Worm (Caenorhabditis elegans) whole organism, L2 larva: ENCODE results near the gene K02E2.7.

Experiments
- C34F6.9 ChIP-seq: fragments of 150-350 bp; optimal IDR thresholded peaks from 2 replicates; lab custom pipeline; 2014; ENCODE audit warnings: missing biosample characterization, missing genetic modification characterization
- F13H6.1 ChIP-seq: sonication (generic microtip); optimal IDR thresholded peaks from 2 replicates; lab custom pipeline; 2016; ENCODE audit warnings: missing genetic modification characterization, missing compliant biosample characterization
- R02D3.7 ChIP-seq: fragments of 150-350 bp; optimal IDR thresholded peaks from 2 replicates; lab custom pipeline; 2014; ENCODE audit warnings: missing biosample characterization, missing genetic modification characterization
- ZK546.5 ChIP-seq: sonication (generic microtip); optimal IDR thresholded peaks from 2 replicates; lab custom pipeline; 2017; ENCODE audit warnings: missing biosample characterization, missing genetic modification characterization
- aly-2 ChIP-seq: fragments of 150-350 bp; optimal IDR thresholded peaks from 2 replicates; lab custom pipeline; 2014; ENCODE audit warnings: missing biosample characterization, missing genetic modification characterization
- ama-1 ChIP-seq: fragments of 150-350 bp; optimal IDR thresholded peaks from 2 replicates; lab custom pipeline; 2018; ENCODE audit warnings: inconsistent platforms
- blmp-1 ChIP-seq: sonication (generic microtip); optimal IDR thresholded peaks from 2 replicates; lab custom pipeline; 2017; ENCODE audit warnings: missing genetic modification characterization, mild to moderate bottlenecking, missing compliant biosample characterization, antibody characterized with exemption, moderate library complexity; ENCODE audit not compliant: insufficient read depth
- ceh-82 ChIP-seq: fragments of 150-350 bp; optimal IDR thresholded peaks from 2 replicates; lab custom pipeline; 2014; ENCODE audit warnings: missing biosample characterization, missing genetic modification characterization
- crh-2 ChIP-seq: sonication (generic microtip); optimal IDR thresholded peaks from 2 replicates; lab custom pipeline; 2017; ENCODE audit warnings: missing biosample characterization, missing genetic modification characterization
- dmd-4 ChIP-seq: sonication (generic microtip); optimal IDR thresholded peaks from 2 replicates; lab custom pipeline; 2017; ENCODE audit warnings: missing biosample characterization, missing genetic modification characterization
- egl-27 ChIP-seq: sonication (generic microtip); optimal IDR thresholded peaks from 3 replicates; lab custom pipeline; 2017; ENCODE audit warnings: missing biosample characterization, missing genetic modification reagents, missing genetic modification characterization
- elt-3 ChIP-seq: sonication (generic microtip); optimal IDR thresholded peaks from 2 replicates; lab custom pipeline; 2017; ENCODE audit warnings: missing biosample characterization, missing genetic modification characterization
- fos-1 ChIP-seq: fragments of 150-350 bp; optimal IDR thresholded peaks from 2 replicates; lab custom pipeline; 2014; ENCODE audit warnings: missing biosample characterization, missing genetic modification characterization
- lin-11 ChIP-seq: fragments of 150-350 bp; sonication (generic microtip); optimal IDR thresholded peaks from 2 replicates; lab custom pipeline; 2014; ENCODE audit warnings: missing biosample characterization, missing genetic modification characterization, inconsistent platforms, mixed read lengths
- lin-39 ChIP-seq: fragments of 150-350 bp; optimal IDR thresholded peaks from 2 replicates; lab custom pipeline; 2014; ENCODE audit warnings: missing biosample characterization, missing genetic modification reagents, missing genetic modification characterization
- lsy-2 ChIP-seq, 2 experiments: fragments of 150-350 bp in 1 of 2; sonication (generic microtip) in 1 of 2; optimal IDR thresholded peaks; 2 replicates each; lab custom pipeline; 2014 to 2017; ENCODE audit warnings: missing biosample characterization in 2 of 2, missing genetic modification characterization in 2 of 2
- mab-5 ChIP-seq: fragments of 150-350 bp; optimal IDR thresholded peaks from 2 replicates; lab custom pipeline; 2014; ENCODE audit warnings: missing biosample characterization, missing genetic modification characterization
- mbf-1 ChIP-seq: sonication (generic microtip); optimal IDR thresholded peaks from 2 replicates; lab custom pipeline; 2017; ENCODE audit warnings: missing biosample characterization, missing genetic modification characterization
- mdl-1 ChIP-seq, 2 experiments: fragments of 150-350 bp in 1 of 2; sonication (generic microtip) in 1 of 2; optimal IDR thresholded peaks; 2 replicates each; lab custom pipeline; 2017; ENCODE audit warnings: missing biosample characterization in 2 of 2, missing genetic modification characterization in 2 of 2
- nhr-11 ChIP-seq: fragments of 150-350 bp; optimal IDR thresholded peaks from 2 replicates; lab custom pipeline; 2014; ENCODE audit warnings: missing biosample characterization, missing genetic modification characterization
- nhr-129 ChIP-seq: fragments of 150-350 bp; optimal IDR thresholded peaks from 2 replicates; lab custom pipeline; 2014; ENCODE audit warnings: missing biosample characterization, missing genetic modification characterization
- nhr-21 ChIP-seq: fragments of 150-350 bp; optimal IDR thresholded peaks from 2 replicates; lab custom pipeline; 2014; ENCODE audit warnings: missing biosample characterization, missing genetic modification characterization
- nhr-237 ChIP-seq: fragments of 150-350 bp; optimal IDR thresholded peaks from 2 replicates; lab custom pipeline; 2014; ENCODE audit warnings: missing biosample characterization, missing genetic modification characterization
- nhr-25 ChIP-seq: fragments of 150-350 bp; sonication (generic microtip); optimal IDR thresholded peaks from 3 replicates; lab custom pipeline; 2014; ENCODE audit warnings: missing biosample characterization, missing genetic modification characterization
- peb-1 ChIP-seq: fragments of 150-350 bp; optimal IDR thresholded peaks from 2 replicates; lab custom pipeline; 2014; ENCODE audit warnings: missing biosample characterization, missing genetic modification characterization
- sem-4 ChIP-seq: fragments of 150-350 bp; optimal IDR thresholded peaks from 2 replicates; lab custom pipeline; 2014; ENCODE audit warnings: missing biosample characterization, missing genetic modification reagents, missing genetic modification characterization
- sma-9 ChIP-seq, 2 experiments: fragments of 150-350 bp in 1 of 2; sonication (generic microtip) in 1 of 2; optimal IDR thresholded peaks; 2 replicates each; lab custom pipeline; 2014 to 2016; ENCODE audit warnings: missing genetic modification characterization in 2 of 2, mild to moderate bottlenecking in 1 of 2, missing biosample characterization in 1 of 2, missing compliant biosample characterization in 1 of 2, missing genetic modification reagents in 1 of 2, moderate library complexity in 1 of 2
- unc-55 ChIP-seq: fragments of 150-350 bp; sonication (generic microtip); optimal IDR thresholded peaks from 3 replicates; lab custom pipeline; 2014; ENCODE audit warnings: missing biosample characterization, missing genetic modification reagents, missing genetic modification characterization
- unc-62 ChIP-seq: fragments of 150-350 bp; optimal IDR thresholded peaks from 2 replicates; lab custom pipeline; 2014; ENCODE audit warnings: missing biosample characterization, missing genetic modification reagents, missing genetic modification characterization
- zag-1 ChIP-seq: fragments of 150-350 bp; optimal IDR thresholded peaks from 2 replicates; lab custom pipeline; 2014; ENCODE audit warnings: missing biosample characterization, missing genetic modification characterization
- ztf-1 ChIP-seq: fragments of 200-800 bp; sonication (Bioruptor generic); conservative IDR thresholded peaks from 2 replicates; pipeline ENCODE4 v1.3.6; 2022; ENCODE audit warnings: missing genetic modification characterization, missing compliant biosample characterization
- ztf-11 ChIP-seq: sonication (generic microtip); optimal IDR thresholded peaks from 2 replicates; lab custom pipeline; 2017; ENCODE audit warnings: missing biosample characterization, missing genetic modification characterization
- ztf-4 ChIP-seq: fragments of 150-350 bp; optimal IDR thresholded peaks from 2 replicates; lab custom pipeline; 2014; ENCODE audit warnings: missing biosample characterization, missing genetic modification characterization

K02E2.7 gene

DNA sequence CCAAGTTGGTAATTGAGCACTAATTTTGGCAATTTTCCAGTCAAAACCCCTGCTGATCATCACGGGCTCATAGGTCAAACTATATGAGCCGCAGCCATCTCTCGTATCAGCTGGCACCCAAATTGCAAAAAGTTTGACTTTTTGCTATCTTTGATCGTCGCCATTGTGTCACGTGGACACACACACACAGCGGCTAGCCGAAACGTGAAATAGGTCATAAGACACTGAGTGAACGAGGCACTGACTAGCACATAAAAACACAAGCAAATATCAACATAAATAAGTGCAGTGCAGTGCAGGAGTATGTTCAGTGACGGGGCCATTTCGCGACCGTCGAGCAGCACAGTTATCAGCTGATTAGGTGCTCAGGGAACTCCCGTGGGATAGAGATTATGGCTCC, 31.9 kb upstream of the K02E2.7 start (continued):
- TF ChIP-seq mbf-1 (tag; lab: Kevin White, UChicago) (no peak), mdl-1 (tag; optimal IDR thresholded peaks at IDR 0.05; lab: Kevin White, UChicago) (peak in 1 of 2 experiments; percentile 73), aly-2 (tag; lab: Kevin White, UChicago) (no peak), egl-27 (tag; lab: Kevin White, UChicago) (peak; percentile 57), sem-4 (tag; lab: Kevin White, UChicago) (peak; percentile 44), nhr-129 (tag; lab: Kevin White, UChicago) (peak; percentile 90), C34F6.9 (tag; lab: Kevin White, UChicago) (peak; percentile 68), unc-62 (GFP tag; lab: Kevin White, UChicago) (no peak), nhr-25 (tag; lab: Kevin White, UChicago) (peak; percentile 23), ztf-1 (no peak), ama-1 (lab: Kevin White, UChicago) (no peak), peb-1 (tag; lab: Kevin White, UChicago) (no peak), lsy-2 (tag; optimal IDR thresholded peaks at IDR 0.05; lab: Kevin White, UChicago) (peak in 1 of 2 experiments; percentile 53), zag-1 (tag; lab: Kevin White, UChicago) (no peak), nhr-237 (no peak)

DNA sequence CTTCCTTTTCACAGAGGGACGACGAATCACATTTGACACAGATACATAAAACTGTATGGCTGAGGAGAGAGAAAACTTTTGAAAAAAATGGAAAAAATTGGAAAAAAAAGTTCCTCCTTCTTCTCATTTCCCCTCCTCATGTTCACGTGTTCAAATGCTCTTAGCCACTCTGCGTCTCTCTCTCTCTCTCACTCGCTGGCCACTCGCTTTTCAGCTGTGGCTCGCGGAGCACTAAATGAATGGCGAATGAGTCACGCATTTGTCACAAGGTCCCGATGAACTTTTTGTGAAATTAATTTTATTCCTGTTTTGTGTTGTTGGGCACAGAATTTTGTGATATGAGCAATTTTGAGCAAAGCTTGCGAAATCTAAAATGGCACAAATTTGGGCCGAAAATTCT, 31.0 kb upstream of the K02E2.7 start:
- no peak for TF ChIP-seq nhr-21 (tag; lab: Kevin White, UChicago)
- TF ChIP-seq lin-11, result peak; percentile 44
- peak; percentile 65 to 73 for TF ChIP-seq mdl-1 (tag; optimal IDR thresholded peaks at IDR 0.05; lab: Kevin White, UChicago)
- peak; percentile 29 for TF ChIP-seq F13H6.1 (tag; lab: Kevin White, UChicago)
- TF ChIP-seq crh-2 (tag; lab: Kevin White, UChicago), result peak; percentile 5
- TF ChIP-seq sma-9 (GFP tag; optimal IDR thresholded peaks at IDR 0.05; lab: Kevin White, UChicago), result peak; percentile 76
- TF ChIP-seq sma-9 (tag; optimal IDR thresholded peaks at IDR 0.05; lab: Kevin White, UChicago), result no peak
- TF ChIP-seq unc-55 (GFP tag; lab: Kevin White, UChicago), result peak; percentile 60
- TF ChIP-seq lsy-2 (tag; optimal IDR thresholded peaks at IDR 0.05; lab: Kevin White, UChicago), result peak in 1 of 2 experiments; percentile 68
- TF ChIP-seq nhr-129 (tag; lab: Kevin White, UChicago), result peak; percentile 32
- peak; percentile 81 for TF ChIP-seq fos-1
- peak; percentile 79 for TF ChIP-seq C34F6.9 (tag; lab: Kevin White, UChicago)
- TF ChIP-seq zag-1 (tag; lab: Kevin White, UChicago), result no peak
- no peak for TF ChIP-seq ceh-82 (tag; lab: Kevin White, UChicago)

DNA sequence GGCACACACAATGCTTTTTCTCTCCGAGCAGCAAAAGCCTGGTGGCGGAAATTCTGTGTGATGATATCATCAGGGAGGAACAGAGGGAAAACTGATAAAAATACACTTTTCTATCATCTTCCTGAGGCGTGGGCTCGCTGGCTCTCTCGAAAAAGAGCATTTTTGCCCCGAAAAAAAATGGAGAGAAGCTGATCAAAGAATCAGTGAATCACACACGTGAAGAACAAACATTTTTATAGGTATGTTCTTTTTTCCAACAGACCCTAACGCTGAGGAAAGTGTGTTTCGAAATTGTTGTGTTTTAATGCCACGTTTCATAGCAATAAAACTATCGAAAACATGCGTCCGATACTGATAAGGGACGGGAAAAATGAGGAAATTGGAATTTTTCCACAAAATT, 29.9 kb upstream of the K02E2.7 start:
- TF ChIP-seq ceh-82 (tag; lab: Kevin White, UChicago), result no peak
- TF ChIP-seq lsy-2 (tag; optimal IDR thresholded peaks at IDR 0.05; lab: Kevin White, UChicago), result peak in 1 of 2 experiments; percentile 11
- TF ChIP-seq fos-1, result peak; percentile 19
- TF ChIP-seq C34F6.9 (tag; lab: Kevin White, UChicago), result no peak
- no peak for TF ChIP-seq zag-1 (tag; lab: Kevin White, UChicago)
- TF ChIP-seq mab-5 (tag; lab: Kevin White, UChicago), result no peak
- no peak for TF ChIP-seq ztf-4 (tag; lab: Kevin White, UChicago)
- no peak for TF ChIP-seq dmd-4 (tag; lab: Kevin White, UChicago)
- no peak for TF ChIP-seq blmp-1 (tag; lab: Kevin White, UChicago)
- TF ChIP-seq crh-2 (tag; lab: Kevin White, UChicago), result peak; percentile 62
- TF ChIP-seq peb-1 (tag; lab: Kevin White, UChicago), result no peak
- TF ChIP-seq nhr-129 (tag; lab: Kevin White, UChicago), result no peak
- no peak for TF ChIP-seq ZK546.5 (tag; lab: Kevin White, UChicago)
- no peak for TF ChIP-seq nhr-11 (tag; lab: Kevin White, UChicago)
- no peak for TF ChIP-seq R02D3.7 (tag; lab: Kevin White, UChicago)
- TF ChIP-seq unc-55 (GFP tag; lab: Kevin White, UChicago), result no peak
- no peak for TF ChIP-seq lin-39 (tag; lab: Kevin White, UChicago)
- TF ChIP-seq egl-27 (tag; lab: Kevin White, UChicago), result no peak
- TF ChIP-seq aly-2 (tag; lab: Kevin White, UChicago), result no peak
- no peak for TF ChIP-seq elt-3 (tag; lab: Kevin White, UChicago)
- no peak for TF ChIP-seq sma-9 (GFP tag; optimal IDR thresholded peaks at IDR 0.05; lab: Kevin White, UChicago)
- TF ChIP-seq sma-9 (tag; optimal IDR thresholded peaks at IDR 0.05; lab: Kevin White, UChicago), result no peak
- TF ChIP-seq ztf-11, result no peak

DNA sequence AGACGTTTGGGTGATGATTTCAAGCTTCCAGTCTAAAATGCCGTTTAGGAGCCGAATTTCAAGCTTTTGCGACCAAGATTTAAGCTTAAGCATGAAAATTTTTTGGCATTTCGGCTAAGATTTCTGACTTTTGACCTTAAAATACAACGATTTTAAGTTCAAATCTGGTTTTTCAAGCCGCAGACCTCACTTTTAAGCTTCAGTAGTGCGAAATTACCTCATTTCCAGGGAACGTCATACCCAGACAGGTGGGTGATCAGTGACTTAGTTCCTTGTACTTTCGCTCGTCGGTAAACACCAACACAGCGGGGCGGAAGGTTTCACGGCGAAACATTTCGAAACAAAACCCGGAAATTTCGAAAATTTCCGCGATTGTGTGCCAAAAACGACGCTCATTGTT, 29.5 kb upstream of the K02E2.7 start:
- no peak for TF ChIP-seq peb-1 (tag; lab: Kevin White, UChicago)
- TF ChIP-seq C34F6.9 (tag; lab: Kevin White, UChicago), result peak; percentile 31
